Worm (Caenorhabditis elegans) whole organism, L2 larva: ENCODE data around the gene twk-16.

Experiments used
- C34F6.9 ChIP-seq: fragments of 150-350 bp; optimal IDR thresholded peaks from 2 replicates; lab custom pipeline; 2014; ENCODE audit warnings: missing biosample characterization, missing genetic modification characterization
- F13H6.1 ChIP-seq: sonication (generic microtip); optimal IDR thresholded peaks from 2 replicates; lab custom pipeline; 2016; ENCODE audit warnings: missing genetic modification characterization, missing compliant biosample characterization
- R02D3.7 ChIP-seq: fragments of 150-350 bp; optimal IDR thresholded peaks from 2 replicates; lab custom pipeline; 2014; ENCODE audit warnings: missing biosample characterization, missing genetic modification characterization
- Y55F3AM.14 ChIP-seq: fragments of 200-800 bp; sonication (Bioruptor generic); optimal IDR thresholded peaks from 2 replicates; lab custom pipeline; 2018; ENCODE audit warnings: mild to moderate bottlenecking, missing genetic modification characterization, missing compliant biosample characterization
- ZK546.5 ChIP-seq: sonication (generic microtip); optimal IDR thresholded peaks from 2 replicates; lab custom pipeline; 2017; ENCODE audit warnings: missing biosample characterization, missing genetic modification characterization
- alr-1 ChIP-seq: fragments of 150-350 bp; optimal IDR thresholded peaks from 2 replicates; lab custom pipeline; 2014; ENCODE audit warnings: missing biosample characterization, missing genetic modification characterization
- aly-2 ChIP-seq: fragments of 150-350 bp; optimal IDR thresholded peaks from 2 replicates; lab custom pipeline; 2014; ENCODE audit warnings: missing biosample characterization, missing genetic modification characterization
- ama-1 ChIP-seq: fragments of 150-350 bp; optimal IDR thresholded peaks from 2 replicates; lab custom pipeline; 2018; ENCODE audit warnings: inconsistent platforms
- blmp-1 ChIP-seq: sonication (generic microtip); optimal IDR thresholded peaks from 2 replicates; lab custom pipeline; 2017; ENCODE audit warnings: missing genetic modification characterization, mild to moderate bottlenecking, missing compliant biosample characterization, antibody characterized with exemption, moderate library complexity; ENCODE audit not compliant: insufficient read depth
- ceh-16 ChIP-seq: fragments of 150-350 bp; optimal IDR thresholded peaks from 2 replicates; lab custom pipeline; 2014; ENCODE audit warnings: missing biosample characterization, missing genetic modification characterization
- ceh-82 ChIP-seq: fragments of 150-350 bp; optimal IDR thresholded peaks from 2 replicates; lab custom pipeline; 2014; ENCODE audit warnings: missing biosample characterization, missing genetic modification characterization
- crh-2 ChIP-seq: sonication (generic microtip); optimal IDR thresholded peaks from 2 replicates; lab custom pipeline; 2017; ENCODE audit warnings: missing biosample characterization, missing genetic modification characterization
- dmd-4 ChIP-seq: sonication (generic microtip); optimal IDR thresholded peaks from 2 replicates; lab custom pipeline; 2017; ENCODE audit warnings: missing biosample characterization, missing genetic modification characterization
- egl-27 ChIP-seq: sonication (generic microtip); optimal IDR thresholded peaks from 3 replicates; lab custom pipeline; 2017; ENCODE audit warnings: missing biosample characterization, missing genetic modification reagents, missing genetic modification characterization
- elt-1 ChIP-seq: fragments of 150-350 bp; optimal IDR thresholded peaks from 2 replicates; lab custom pipeline; 2014; ENCODE audit warnings: missing biosample characterization, missing genetic modification characterization
- elt-3 ChIP-seq: sonication (generic microtip); optimal IDR thresholded peaks from 2 replicates; lab custom pipeline; 2017; ENCODE audit warnings: missing biosample characterization, missing genetic modification characterization
- fos-1 ChIP-seq: fragments of 150-350 bp; optimal IDR thresholded peaks from 2 replicates; lab custom pipeline; 2014; ENCODE audit warnings: missing biosample characterization, missing genetic modification characterization
- gmeb-1 ChIP-seq: fragments of 150-350 bp; optimal IDR thresholded peaks from 2 replicates; lab custom pipeline; 2014; ENCODE audit warnings: missing biosample characterization, missing genetic modification characterization
- lin-11 ChIP-seq: fragments of 150-350 bp; sonication (generic microtip); optimal IDR thresholded peaks from 2 replicates; lab custom pipeline; 2014; ENCODE audit warnings: missing biosample characterization, missing genetic modification characterization, inconsistent platforms, mixed read lengths
- lin-13 ChIP-seq: fragments of 150-350 bp; optimal IDR thresholded peaks from 2 replicates; lab custom pipeline; 2014; ENCODE audit warnings: missing biosample characterization, missing genetic modification reagents, missing genetic modification characterization
- lin-39 ChIP-seq: fragments of 150-350 bp; optimal IDR thresholded peaks from 2 replicates; lab custom pipeline; 2014; ENCODE audit warnings: missing biosample characterization, missing genetic modification reagents, missing genetic modification characterization
- lsy-2 ChIP-seq, 2 experiments: fragments of 150-350 bp in 1 of 2; sonication (generic microtip) in 1 of 2; optimal IDR thresholded peaks; 2 replicates each; lab custom pipeline; 2014 to 2017; ENCODE audit warnings: missing biosample characterization in 2 of 2, missing genetic modification characterization in 2 of 2
- mab-5 ChIP-seq: fragments of 150-350 bp; optimal IDR thresholded peaks from 2 replicates; lab custom pipeline; 2014; ENCODE audit warnings: missing biosample characterization, missing genetic modification characterization
- mbf-1 ChIP-seq: sonication (generic microtip); optimal IDR thresholded peaks from 2 replicates; lab custom pipeline; 2017; ENCODE audit warnings: missing biosample characterization, missing genetic modification characterization
- mdl-1 ChIP-seq, 2 experiments: fragments of 150-350 bp in 1 of 2; sonication (generic microtip) in 1 of 2; optimal IDR thresholded peaks; 2 replicates each; lab custom pipeline; 2017; ENCODE audit warnings: missing biosample characterization in 2 of 2, missing genetic modification characterization in 2 of 2
- nhr-10 ChIP-seq: sonication (generic microtip); optimal IDR thresholded peaks from 2 replicates; lab custom pipeline; 2017; ENCODE audit warnings: missing biosample characterization, missing genetic modification characterization
- nhr-11 ChIP-seq: fragments of 150-350 bp; optimal IDR thresholded peaks from 2 replicates; lab custom pipeline; 2014; ENCODE audit warnings: missing biosample characterization, missing genetic modification characterization
- nhr-12 ChIP-seq: fragments of 150-350 bp; optimal IDR thresholded peaks from 2 replicates; lab custom pipeline; 2014; ENCODE audit warnings: missing biosample characterization, missing genetic modification characterization
- nhr-129 ChIP-seq: fragments of 150-350 bp; optimal IDR thresholded peaks from 2 replicates; lab custom pipeline; 2014; ENCODE audit warnings: missing biosample characterization, missing genetic modification characterization
- nhr-21 ChIP-seq: fragments of 150-350 bp; optimal IDR thresholded peaks from 2 replicates; lab custom pipeline; 2014; ENCODE audit warnings: missing biosample characterization, missing genetic modification characterization
- nhr-23 ChIP-seq: fragments of 150-350 bp; optimal IDR thresholded peaks from 2 replicates; lab custom pipeline; 2014; ENCODE audit warnings: missing biosample characterization, missing genetic modification reagents, missing genetic modification characterization
- nhr-237 ChIP-seq: fragments of 150-350 bp; optimal IDR thresholded peaks from 2 replicates; lab custom pipeline; 2014; ENCODE audit warnings: missing biosample characterization, missing genetic modification characterization
- nhr-25 ChIP-seq: fragments of 150-350 bp; sonication (generic microtip); optimal IDR thresholded peaks from 3 replicates; lab custom pipeline; 2014; ENCODE audit warnings: missing biosample characterization, missing genetic modification characterization
- nhr-6 ChIP-seq: fragments of 150-350 bp; optimal IDR thresholded peaks from 2 replicates; lab custom pipeline; 2014; ENCODE audit warnings: missing biosample characterization, missing genetic modification characterization
- nhr-77 ChIP-seq: fragments of 150-350 bp; optimal IDR thresholded peaks from 2 replicates; lab custom pipeline; 2014; ENCODE audit warnings: missing biosample characterization, missing genetic modification characterization
- peb-1 ChIP-seq: fragments of 150-350 bp; optimal IDR thresholded peaks from 2 replicates; lab custom pipeline; 2014; ENCODE audit warnings: missing biosample characterization, missing genetic modification characterization
- sem-4 ChIP-seq: fragments of 150-350 bp; optimal IDR thresholded peaks from 2 replicates; lab custom pipeline; 2014; ENCODE audit warnings: missing biosample characterization, missing genetic modification reagents, missing genetic modification characterization
- skn-1 ChIP-seq: sonication (generic microtip); optimal IDR thresholded peaks from 2 replicates; lab custom pipeline; 2017; ENCODE audit warnings: missing biosample characterization, missing genetic modification characterization
- sma-3 ChIP-seq: sonication (generic microtip); optimal IDR thresholded peaks from 2 replicates; lab custom pipeline; 2016; ENCODE audit warnings: missing genetic modification reagents, missing genetic modification characterization, missing compliant biosample characterization
- sma-9 ChIP-seq, 2 experiments: fragments of 150-350 bp in 1 of 2; sonication (generic microtip) in 1 of 2; optimal IDR thresholded peaks; 2 replicates each; lab custom pipeline; 2014 to 2016; ENCODE audit warnings: missing genetic modification characterization in 2 of 2, mild to moderate bottlenecking in 1 of 2, missing biosample characterization in 1 of 2, missing compliant biosample characterization in 1 of 2, missing genetic modification reagents in 1 of 2, moderate library complexity in 1 of 2
- snpc-4 ChIP-seq: fragments of 150-350 bp; optimal IDR thresholded peaks from 2 replicates; lab custom pipeline; 2014; ENCODE audit warnings: missing biosample characterization, missing genetic modification characterization
- unc-39 ChIP-seq: fragments of 150-350 bp; optimal IDR thresholded peaks from 2 replicates; lab custom pipeline; 2014; ENCODE audit warnings: missing biosample characterization, missing genetic modification characterization
- unc-55 ChIP-seq: fragments of 150-350 bp; sonication (generic microtip); optimal IDR thresholded peaks from 3 replicates; lab custom pipeline; 2014; ENCODE audit warnings: missing biosample characterization, missing genetic modification reagents, missing genetic modification characterization
- unc-62 ChIP-seq: fragments of 150-350 bp; optimal IDR thresholded peaks from 2 replicates; lab custom pipeline; 2014; ENCODE audit warnings: missing biosample characterization, missing genetic modification reagents, missing genetic modification characterization
- zag-1 ChIP-seq: fragments of 150-350 bp; optimal IDR thresholded peaks from 2 replicates; lab custom pipeline; 2014; ENCODE audit warnings: missing biosample characterization, missing genetic modification characterization
- ztf-1 ChIP-seq: fragments of 200-800 bp; sonication (Bioruptor generic); conservative IDR thresholded peaks from 2 replicates; pipeline ENCODE4 v1.3.6; 2022; ENCODE audit warnings: missing genetic modification characterization, missing compliant biosample characterization
- ztf-11 ChIP-seq: sonication (generic microtip); optimal IDR thresholded peaks from 2 replicates; lab custom pipeline; 2017; ENCODE audit warnings: missing biosample characterization, missing genetic modification characterization
- ztf-4 ChIP-seq: fragments of 150-350 bp; optimal IDR thresholded peaks from 2 replicates; lab custom pipeline; 2014; ENCODE audit warnings: missing biosample characterization, missing genetic modification characterization

twk-16 gene

ce11 chrX:3126979-3127378, 46.1 kb downstream of the twk-16 start, which contains the start of gene spc-1:
spc-1 (minus strand) TSS chrX:3127079.
- no peak for TF ChIP-seq dmd-4 (tag; lab: Kevin White, UChicago)
- TF ChIP-seq nhr-12 (tag; lab: Kevin White, UChicago), result no peak
- TF ChIP-seq crh-2 (tag; lab: Kevin White, UChicago), result no peak
- no peak for TF ChIP-seq ceh-82 (tag; lab: Kevin White, UChicago)
- no peak for TF ChIP-seq C34F6.9
- no peak for TF ChIP-seq nhr-23
- TF ChIP-seq nhr-11 (tag; lab: Kevin White, UChicago), result no peak

- TF ChIP-seq egl-27 (tag; lab: Kevin White, UChicago), result peak; percentile 95
- peak; percentile 9 for TF ChIP-seq ztf-11
- TF ChIP-seq elt-1 (tag; lab: Kevin White, UChicago), result no peak
- TF ChIP-seq blmp-1 (tag; lab: Kevin White, UChicago), result peak; percentile 90
- TF ChIP-seq sma-3 (GFP tag; lab: Kevin White, UChicago), result peak; percentile 92
- no peak for TF ChIP-seq skn-1 (tag; lab: Kevin White, UChicago)
- TF ChIP-seq crh-2 (tag; lab: Kevin White, UChicago), result peak; percentile 96
- no peak for TF ChIP-seq nhr-12 (tag; lab: Kevin White, UChicago)
- peak; percentile 95 for TF ChIP-seq C34F6.9
- peak; percentile 85 for TF ChIP-seq nhr-21 (tag; lab: Kevin White, UChicago)
- no peak for TF ChIP-seq nhr-10 (tag; lab: Kevin White, UChicago)
- peak; percentile 9 for TF ChIP-seq nhr-77
- peak; percentile 93 for TF ChIP-seq Y55F3AM.14 (GFP tag; lab: Kevin White, UChicago)
- peak; percentile 82 for TF ChIP-seq snpc-4 (tag; lab: Kevin White, UChicago)
- TF ChIP-seq ztf-4, result peak; percentile 87
- peak; percentile 55 for TF ChIP-seq ceh-82 (tag; lab: Kevin White, UChicago)
- peak; percentile 92 for TF ChIP-seq unc-39 (tag; lab: Kevin White, UChicago)
- no peak for TF ChIP-seq dmd-4 (tag; lab: Kevin White, UChicago)
- peak; percentile 84 for TF ChIP-seq lin-13 (GFP tag; lab: Kevin White, UChicago)
- TF ChIP-seq R02D3.7 (tag; lab: Kevin White, UChicago), result no peak
- TF ChIP-seq lin-11, result peak; percentile 91
- peak; percentile 56 for TF ChIP-seq gmeb-1
- TF ChIP-seq lin-39 (tag; lab: Kevin White, UChicago), result peak; percentile 71
- TF ChIP-seq fos-1 (tag; lab: Kevin White, UChicago), result peak; percentile 97
- TF ChIP-seq nhr-11 (tag; lab: Kevin White, UChicago), result no peak
- TF ChIP-seq ztf-1 (GFP tag; lab: Robert Waterston, UW), result no peak
- peak; percentile 91 for TF ChIP-seq zag-1
- TF ChIP-seq sma-9 (GFP tag; optimal IDR thresholded peaks at IDR 0.05; lab: Kevin White, UChicago), result peak; percentile 87
- TF ChIP-seq sma-9 (tag; optimal IDR thresholded peaks at IDR 0.05; lab: Kevin White, UChicago), result no peak
- TF ChIP-seq peb-1 (tag; lab: Kevin White, UChicago), result peak; percentile 44
- peak; percentile 67 to 87 for TF ChIP-seq mdl-1 (tag; optimal IDR thresholded peaks at IDR 0.05; lab: Kevin White, UChicago)
- peak; percentile 98 for TF ChIP-seq unc-55 (GFP tag; lab: Kevin White, UChicago)
- peak; percentile 10 for TF ChIP-seq ama-1 (lab: Kevin White, UChicago)
- peak; percentile 93 for TF ChIP-seq nhr-25
- TF ChIP-seq mbf-1 (tag; lab: Kevin White, UChicago), result no peak
- peak; percentile 21 for TF ChIP-seq nhr-237 (tag; lab: Kevin White, UChicago)
- TF ChIP-seq alr-1 (tag; lab: Kevin White, UChicago), result no peak
- TF ChIP-seq nhr-129 (tag; lab: Kevin White, UChicago), result peak; percentile 98
- no peak for TF ChIP-seq ZK546.5 (tag; lab: Kevin White, UChicago)
- no peak for TF ChIP-seq elt-3 (tag; lab: Kevin White, UChicago)
- TF ChIP-seq unc-62 (GFP tag; lab: Kevin White, UChicago), result no peak
- no peak for TF ChIP-seq aly-2 (tag; lab: Kevin White, UChicago)
- TF ChIP-seq nhr-6 (tag; lab: Kevin White, UChicago), result peak; percentile 91
- TF ChIP-seq sem-4 (tag; lab: Kevin White, UChicago), result peak; percentile 92
- no peak for TF ChIP-seq nhr-23
- peak; percentile 98 for TF ChIP-seq F13H6.1 (tag; lab: Kevin White, UChicago)
- peak; percentile 77 for TF ChIP-seq ceh-16 (tag; lab: Kevin White, UChicago)
- TF ChIP-seq lsy-2 (tag; optimal IDR thresholded peaks at IDR 0.05; lab: Kevin White, UChicago), result peak; percentile 78 to 88
- peak; percentile 85 for TF ChIP-seq mab-5 (tag; lab: Kevin White, UChicago)
Observed at ce11 chrX:3127626-3128142, 46.8 kb downstream of the twk-16 start.
